Worm (Caenorhabditis elegans) whole organism, L1 larva: ENCODE measurements around the gene fbxa-63.
A peak's percentile ranks its signal among the peaks of the same experiment; 100 is the strongest.
"Not testable (repeated sequence)": the region's sequence is repeated elsewhere in the genome, so short reads cannot be mapped to it uniquely, and the experiment has no call there.

Source experiments
- C34B4.2 ChIP-seq: sonication (generic microtip); optimal IDR thresholded peaks from 2 replicates; lab custom pipeline; 2017; ENCODE audit warnings: mild to moderate bottlenecking, missing genetic modification characterization, missing compliant biosample characterization
- aly-2 ChIP-seq: fragments of 150-350 bp; optimal IDR thresholded peaks from 2 replicates; lab custom pipeline; 2014; ENCODE audit warnings: missing biosample characterization, missing genetic modification characterization
- ceh-63 ChIP-seq: fragments of 200-800 bp; sonication (Bioruptor generic); optimal IDR thresholded peaks from 2 replicates; lab custom pipeline; 2018; ENCODE audit warnings: mild to moderate bottlenecking, missing genetic modification characterization, missing compliant biosample characterization
- ces-1 ChIP-seq: fragments of 150-350 bp; optimal IDR thresholded peaks from 2 replicates; lab custom pipeline; 2014; ENCODE audit warnings: missing biosample characterization, missing genetic modification reagents, missing genetic modification characterization
- dpl-1 ChIP-seq, 3 experiments: fragments of 150-350 bp in 2 of 3; sonication (generic microtip) in 1 of 3; optimal IDR thresholded peaks; 2 replicates each; lab custom pipeline; 2014 to 2017; ENCODE audit warnings: missing biosample characterization in 3 of 3, missing genetic modification characterization in 3 of 3, missing genetic modification reagents in 3 of 3
- dsc-1 ChIP-seq: sonication (generic microtip); optimal IDR thresholded peaks from 2 replicates; lab custom pipeline; 2016; ENCODE audit warnings: mild to moderate bottlenecking, missing genetic modification characterization, missing compliant biosample characterization
- efl-1 ChIP-seq, 4 experiments: fragments of 150-350 bp; optimal IDR thresholded peaks in 3 of 4; peaks in 1 of 4; 1 replicate in 1 of 4; 2 replicates in 3 of 4; lab custom pipeline; 2014; ENCODE audit warnings: missing biosample characterization in 2 of 4, missing genetic modification characterization in 2 of 4, missing genetic modification reagents in 2 of 4
- egl-13 ChIP-seq: sonication (generic microtip); optimal IDR thresholded peaks from 2 replicates; lab custom pipeline; 2016; ENCODE audit warnings: missing genotype, missing genetic modification reagents, missing genetic modification characterization, missing compliant biosample characterization
- elt-2 ChIP-seq: sonication (generic microtip); optimal IDR thresholded peaks from 2 replicates; lab custom pipeline; 2016; ENCODE audit warnings: missing genetic modification characterization, mild to moderate bottlenecking, inconsistent platforms, missing compliant biosample characterization, missing genetic modification reagents
- ets-5 ChIP-seq: fragments of 200-800 bp; sonication (Bioruptor generic); IDR thresholded peaks from 2 replicates; pipeline ENCODE4 v1.3.6; 2022; ENCODE audit warnings: missing genetic modification characterization, missing compliant biosample characterization
- fkh-10 ChIP-seq: sonication (generic microtip); optimal IDR thresholded peaks from 2 replicates; lab custom pipeline; 2017; ENCODE audit warnings: missing biosample characterization, missing genetic modification reagents, missing genetic modification characterization
- fos-1 ChIP-seq: fragments of 150-350 bp; optimal IDR thresholded peaks from 2 replicates; lab custom pipeline; 2014; ENCODE audit warnings: missing biosample characterization, missing genetic modification characterization
- grh-1 ChIP-seq: fragments of 200-800 bp; sonication (Bioruptor generic); IDR thresholded peaks from 2 replicates; pipeline ENCODE4 v1.3.6; 2022; ENCODE audit warnings: missing genetic modification reagents, missing genetic modification characterization, missing compliant biosample characterization
- hlh-17 ChIP-seq: fragments of 200-800 bp; sonication (Bioruptor generic); optimal IDR thresholded peaks from 2 replicates; lab custom pipeline; 2018; ENCODE audit warnings: missing genetic modification characterization, mild to moderate bottlenecking, missing compliant biosample characterization, moderate library complexity, borderline replicate concordance
- hlh-4 ChIP-seq: sonication (generic microtip); optimal IDR thresholded peaks from 2 replicates; lab custom pipeline; 2016; ENCODE audit warnings: mild to moderate bottlenecking, missing genetic modification characterization, missing compliant biosample characterization
- hpl-2 ChIP-seq: fragments of 150-350 bp; optimal IDR thresholded peaks from 2 replicates; lab custom pipeline; 2014; ENCODE audit warnings: missing biosample characterization, missing genetic modification reagents, missing genetic modification characterization
- isw-1 ChIP-seq: fragments of 200-800 bp; sonication (Bioruptor generic); IDR thresholded peaks from 2 replicates; pipeline ENCODE4 v1.3.6; 2022; ENCODE audit warnings: missing genetic modification characterization, missing compliant biosample characterization
- jun-1 ChIP-seq: fragments of 150-350 bp; optimal IDR thresholded peaks from 2 replicates; lab custom pipeline; 2014; ENCODE audit warnings: missing biosample characterization, missing genetic modification reagents, missing genetic modification characterization
- lin-13 ChIP-seq: fragments of 150-350 bp; optimal IDR thresholded peaks from 2 replicates; lab custom pipeline; 2014; ENCODE audit warnings: missing biosample characterization, missing genetic modification reagents, missing genetic modification characterization
- lin-15B ChIP-seq: fragments of 150-350 bp; sonication (generic microtip); optimal IDR thresholded peaks from 3 replicates; lab custom pipeline; 2014; ENCODE audit warnings: missing biosample characterization, missing genetic modification characterization
- lin-35 ChIP-seq, 2 experiments: fragments of 150-350 bp; optimal IDR thresholded peaks; 2 replicates each; lab custom pipeline; 2014; ENCODE audit warnings: missing biosample characterization in 2 of 2, missing genetic modification characterization in 2 of 2, missing genetic modification reagents in 2 of 2
- lin-39 ChIP-seq: fragments of 150-350 bp; optimal IDR thresholded peaks from 2 replicates; lab custom pipeline; 2014; ENCODE audit warnings: missing biosample characterization, missing genetic modification reagents, missing genetic modification characterization
- lir-3 ChIP-seq: sonication (generic microtip); optimal IDR thresholded peaks from 2 replicates; lab custom pipeline; 2016; ENCODE audit warnings: mild to moderate bottlenecking, missing genetic modification characterization, moderate library complexity, missing compliant biosample characterization; ENCODE audit not compliant: poor library complexity
- mdl-1 ChIP-seq, 2 experiments: fragments of 150-350 bp; optimal IDR thresholded peaks; 2 replicates each; lab custom pipeline; 2014 to 2017; ENCODE audit warnings: missing biosample characterization in 2 of 2, missing genetic modification characterization in 2 of 2, inconsistent platforms in 1 of 2
- mef-2 ChIP-seq: fragments of 150-350 bp; optimal IDR thresholded peaks from 2 replicates; lab custom pipeline; 2014; ENCODE audit warnings: missing biosample characterization, missing genetic modification characterization
- mep-1 ChIP-seq: fragments of 150-350 bp; optimal IDR thresholded peaks from 2 replicates; lab custom pipeline; 2014; ENCODE audit warnings: missing biosample characterization, missing genetic modification characterization
- nhr-237 ChIP-seq: fragments of 150-350 bp; optimal IDR thresholded peaks from 2 replicates; lab custom pipeline; 2014; ENCODE audit warnings: missing biosample characterization, missing genetic modification characterization
- nhr-28 ChIP-seq: fragments of 150-350 bp; optimal IDR thresholded peaks from 2 replicates; lab custom pipeline; 2014; ENCODE audit warnings: missing biosample characterization, missing genetic modification characterization
- nhr-76 ChIP-seq: sonication (generic microtip); optimal IDR thresholded peaks from 2 replicates; lab custom pipeline; 2017; ENCODE audit warnings: missing biosample characterization, missing genetic modification characterization
- nhr-85 ChIP-seq: sonication (generic microtip); peaks from one replicate; lab custom pipeline; 2016; ENCODE audit warnings: missing genetic modification characterization, inconsistent platforms, missing compliant biosample characterization
- pax-3 ChIP-seq: fragments of 200-800 bp; sonication (Bioruptor generic); optimal IDR thresholded peaks from 2 replicates; lab custom pipeline; 2018; ENCODE audit warnings: mild to moderate bottlenecking, missing genetic modification characterization, moderate library complexity, missing compliant biosample characterization
- snpc-4 ChIP-seq: fragments of 150-350 bp; optimal IDR thresholded peaks from 2 replicates; lab custom pipeline; 2014; ENCODE audit warnings: missing biosample characterization, missing genetic modification characterization
- snu-23 ChIP-seq: sonication (generic microtip); optimal IDR thresholded peaks from 2 replicates; lab custom pipeline; 2016; ENCODE audit warnings: missing genetic modification characterization, missing compliant biosample characterization
- sox-4 ChIP-seq: sonication (generic microtip); optimal IDR thresholded peaks from 2 replicates; lab custom pipeline; 2016; ENCODE audit warnings: missing genetic modification characterization, missing compliant biosample characterization
- swsn-7 ChIP-seq: sonication (generic microtip); optimal IDR thresholded peaks from 2 replicates; lab custom pipeline; 2016; ENCODE audit warnings: missing genetic modification characterization, missing compliant biosample characterization
- unc-86 ChIP-seq: sonication (generic microtip); optimal IDR thresholded peaks from 2 replicates; lab custom pipeline; 2016; ENCODE audit warnings: missing genetic modification characterization, missing compliant biosample characterization
- xbp-1 ChIP-seq: sonication (generic microtip); optimal IDR thresholded peaks from 2 replicates; lab custom pipeline; 2016; ENCODE audit warnings: missing genetic modification characterization, missing compliant biosample characterization
- zip-4 ChIP-seq: fragments of 200-800 bp; sonication (Bioruptor generic); optimal IDR thresholded peaks from 2 replicates; lab custom pipeline; 2018; ENCODE audit warnings: mild to moderate bottlenecking, missing genetic modification characterization, moderate library complexity, missing compliant biosample characterization
- ztf-11 ChIP-seq, 2 experiments: sonication (generic microtip); optimal IDR thresholded peaks; 2 replicates each; lab custom pipeline; 2016 to 2017; ENCODE audit warnings: missing genetic modification characterization in 2 of 2, missing biosample characterization in 1 of 2, missing compliant biosample characterization in 1 of 2

fbxa-63 gene

ce11 chrIII:1266799-1267198 lies 23.5 kb downstream of the fbxa-63 start, which contains the start of gene fbxa-151:
TSS of gene fbxa-151 (minus strand) at chrIII:1266899.
- not testable (repeated sequence) for TF ChIP-seq C34B4.2 (tag; lab: Kevin White, UChicago); lir-3 (tag; lab: Kevin White, UChicago); lin-35 (GFP tag; optimal IDR thresholded peaks at IDR 0.05; lab: Kevin White, UChicago)

ce11 chrIII:1269156-1269555 lies 25.8 kb downstream of the fbxa-63 start, which contains the start of gene fbxa-32:
TSS of gene fbxa-32 (minus strand) at chrIII:1269256.
- TF ChIP-seq grh-1 (no peak), pax-3 (tag; lab: Kevin White, UChicago) (no peak), C34B4.2 (tag; lab: Kevin White, UChicago) (no peak), snpc-4 (no peak), nhr-237 (tag; lab: Kevin White, UChicago) (no peak), ces-1 (no peak), elt-2 (tag; lab: Kevin White, UChicago) (peak; percentile 16), ets-5 (no peak), lin-13 (GFP tag; lab: Kevin White, UChicago) (no peak)

- TF ChIP-seq dsc-1 (tag; lab: Kevin White, UChicago) (no peak), mdl-1 (tag; optimal IDR thresholded peaks at IDR 0.05; lab: Kevin White, UChicago) (no peak), lin-35 (GFP tag; optimal IDR thresholded peaks at IDR 0.05; lab: Kevin White, UChicago) (peak in 1 of 2 experiments; percentile 27), efl-1 (optimal IDR thresholded peaks at IDR 0.05; lab: Kevin White, UChicago) (no peak), efl-1 (GFP tag; optimal IDR thresholded peaks at IDR 0.05 in 1 of 2; lab: Kevin White, UChicago) (peak in 1 of 2 experiments; percentile 26), elt-2 (tag; lab: Kevin White, UChicago) (peak; percentile 24), nhr-76 (no peak), snu-23 (GFP tag; lab: Kevin White, UChicago) (no peak), pax-3 (tag; lab: Kevin White, UChicago) (no peak), snpc-4 (no peak), dpl-1 (GFP tag; optimal IDR thresholded peaks at IDR 0.05; lab: Kevin White, UChicago) (no peak), jun-1 (no peak), hlh-17 (GFP tag; lab: Kevin White, UChicago) (no peak)
Observed at ce11 chrIII:1271378-1271926, 28.1 kb downstream of the fbxa-63 start, which contains the start of gene fbxa-31. TSS of gene fbxa-31 (minus strand) at chrIII:1271428.

- TF ChIP-seq snu-23 (GFP tag; lab: Kevin White, UChicago) (no peak), egl-13 (no peak), elt-2 (tag; lab: Kevin White, UChicago) (peak; percentile 8)
Observed at ce11 chrIII:1273655-1274328, 30.5 kb downstream of the fbxa-63 start, which contains the start of gene fbxa-29. TSS of gene fbxa-29 (minus strand) at chrIII:1273705.

- TF ChIP-seq mep-1 (tag; lab: Kevin White, UChicago), result no peak
- no peak for TF ChIP-seq unc-86 (tag; lab: Kevin White, UChicago)
- no peak for TF ChIP-seq swsn-7 (tag; lab: Kevin White, UChicago)
- no peak for TF ChIP-seq fkh-10 (GFP tag; lab: Kevin White, UChicago)
- no peak for TF ChIP-seq aly-2 (tag; lab: Kevin White, UChicago)
- TF ChIP-seq hlh-4, result no peak
- no peak for TF ChIP-seq jun-1
Observed at ce11 chrIII:1275513-1275912, 32.2 kb downstream of the fbxa-63 start, which contains the start of gene fbxa-30. TSS of gene fbxa-30 (minus strand) at chrIII:1275613.

ce11 chrIII:1279197-1279596 lies 35.9 kb downstream of the fbxa-63 start:
- TF ChIP-seq efl-1 (optimal IDR thresholded peaks at IDR 0.05; lab: Kevin White, UChicago) (no peak), efl-1 (GFP tag; optimal IDR thresholded peaks at IDR 0.05 in 1 of 2; lab: Kevin White, UChicago) (peak in 1 of 2 experiments; percentile 81), mef-2 (tag; lab: Kevin White, UChicago) (no peak), nhr-28 (tag; lab: Kevin White, UChicago) (no peak), mep-1 (tag; lab: Kevin White, UChicago) (no peak), ztf-11 (tag; optimal IDR thresholded peaks at IDR 0.05; lab: Kevin White, UChicago) (no peak), lin-15B (tag; lab: Kevin White, UChicago) (no peak), nhr-85 (tag; lab: Kevin White, UChicago) (no peak), xbp-1 (tag; lab: Kevin White, UChicago) (no peak), ceh-63 (GFP tag; lab: Kevin White, UChicago) (no peak), sox-4 (tag; lab: Kevin White, UChicago) (no peak), fos-1 (tag; lab: Kevin White, UChicago) (no peak), zip-4 (GFP tag; lab: Kevin White, UChicago) (peak; percentile 55), isw-1 (no peak), hpl-2 (GFP tag; lab: Kevin White, UChicago) (peak; percentile 53), ets-5 (no peak), lin-39 (tag; lab: Kevin White, UChicago) (no peak), mdl-1 (tag; optimal IDR thresholded peaks at IDR 0.05; lab: Kevin White, UChicago) (peak in 1 of 2 experiments; percentile 27)
